Fruit fly (Drosophila melanogaster) ovary, adult (tissue): ENCODE results near the gene CG4645.

Experiments used
- CG17801 ChIP-seq: fragments of 200-800 bp; optimal IDR thresholded peaks from 2 replicates; lab custom pipeline; 2019; ENCODE audit warnings: missing biosample characterization, mild to moderate bottlenecking, missing genetic modification characterization, moderate library complexity; ENCODE audit not compliant: partially characterized antibody

CG4645 gene

DNA sequence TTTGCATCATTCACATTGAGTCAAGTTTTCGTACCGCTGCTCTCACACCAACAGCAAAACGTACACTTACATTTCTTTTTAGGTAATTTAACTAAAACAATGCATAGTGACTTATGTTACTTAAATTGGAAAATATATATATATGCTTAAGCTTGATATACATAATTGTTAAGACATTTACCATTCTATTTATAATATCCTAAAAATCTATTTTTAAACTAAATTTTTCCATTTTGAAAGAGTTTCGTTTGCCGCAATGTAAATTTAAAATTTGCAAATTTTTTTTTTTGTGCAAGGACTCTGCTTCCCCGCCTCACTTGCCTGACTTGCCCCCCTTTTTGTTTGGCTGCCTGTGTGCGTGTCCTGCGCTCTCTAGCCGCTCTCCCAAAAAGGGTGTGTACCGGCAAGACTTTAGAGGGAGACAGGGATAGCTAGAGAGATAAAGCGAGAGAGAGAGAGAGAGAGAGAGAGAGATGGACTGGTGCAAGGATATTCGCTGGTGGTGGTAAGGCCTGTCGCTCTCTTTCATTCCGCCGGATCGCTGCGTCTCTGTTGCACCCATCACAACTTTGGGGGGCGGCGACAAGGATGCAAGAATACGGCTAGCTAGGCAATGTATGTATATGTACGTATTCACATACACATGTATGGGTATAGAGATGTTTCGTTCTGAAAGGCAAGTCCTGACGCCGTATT is 28.2 kb downstream of the CG4645 start:
- TF ChIP-seq CG17801 (GFP tag; lab: Kevin White, UChicago): no peak

DNA sequence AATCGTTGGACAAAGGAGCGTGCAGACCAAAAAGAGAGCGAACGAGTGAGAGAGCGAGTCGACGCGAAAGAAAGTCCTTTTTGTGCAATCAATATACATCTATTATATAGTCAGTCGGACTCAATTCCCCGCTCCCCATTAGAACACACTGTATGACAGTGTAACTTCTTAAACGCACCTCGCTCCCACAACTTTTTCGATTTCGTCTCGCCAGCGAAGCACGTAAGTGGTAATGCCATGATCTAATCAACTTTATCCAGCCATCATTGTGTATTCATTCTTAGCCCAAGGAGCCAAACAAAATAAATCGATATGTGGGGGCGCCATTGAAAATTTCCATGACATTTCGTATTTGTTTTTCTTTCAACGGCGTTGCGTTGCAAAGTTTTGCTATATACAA is 29.3 kb downstream of the CG4645 start:
- TF ChIP-seq CG17801 (GFP tag; lab: Kevin White, UChicago): no peak

dm6 chrX:12939951-12940350 is 30.2 kb downstream of the CG4645 start:
- TF ChIP-seq CG17801 (GFP tag; lab: Kevin White, UChicago): no peak

dm6 chrX:12940396-12940795 is 30.6 kb downstream of the CG4645 start:
- TF ChIP-seq CG17801 (GFP tag; lab: Kevin White, UChicago): no peak

dm6 chrX:12947670-12948069 is 37.9 kb downstream of the CG4645 start:
- TF ChIP-seq CG17801 (GFP tag; lab: Kevin White, UChicago): no peak

dm6 chrX:12957412-12957895 is 47.7 kb downstream of the CG4645 start, which contains the start of gene hec:
Gene hec, minus strand, starts transcription at chrX:12957462.
- no peak for TF ChIP-seq CG17801 (GFP tag; lab: Kevin White, UChicago)

- TF ChIP-seq CG17801 (GFP tag; lab: Kevin White, UChicago): no peak
Measured at dm6 chrX:12958920-12959319, 49.2 kb downstream of the CG4645 start, which contains the start of gene CG32642. Gene CG32642, plus strand, starts transcription at chrX:12959220.
